Worm (Caenorhabditis elegans) whole organism, mixed stage, embryonic: ENCODE data around the gene ins-12.

Experiments used
- M03D4.4 ChIP-seq: sonication (generic microtip); optimal IDR thresholded peaks from 2 replicates; lab custom pipeline; 2017; ENCODE audit warnings: mild to moderate bottlenecking, missing genetic modification characterization, missing compliant biosample characterization
- bed-3 ChIP-seq: fragments of 200-800 bp; sonication (Bioruptor generic); optimal IDR thresholded peaks from 3 replicates; lab custom pipeline; 2018; ENCODE audit warnings: mild to moderate bottlenecking, missing genetic modification characterization, moderate library complexity, missing compliant biosample characterization
- blmp-1 ChIP-seq: fragments of 150-350 bp; optimal IDR thresholded peaks from 2 replicates; lab custom pipeline; 2014; ENCODE audit warnings: missing biosample characterization, missing genetic modification characterization
- ceh-39 ChIP-seq: fragments of 150-350 bp; optimal IDR thresholded peaks from 2 replicates; lab custom pipeline; 2014; ENCODE audit warnings: missing biosample characterization, missing genetic modification characterization
- ceh-43 ChIP-seq: fragments of 200-800 bp; sonication (Bioruptor generic); optimal IDR thresholded peaks from 2 replicates; lab custom pipeline; 2018; ENCODE audit warnings: mild to moderate bottlenecking, missing genetic modification characterization, moderate library complexity, missing compliant biosample characterization
- ceh-83 ChIP-seq: fragments of 200-800 bp; sonication (Bioruptor generic); optimal IDR thresholded peaks from 2 replicates; lab custom pipeline; 2018; ENCODE audit warnings: mild to moderate bottlenecking, missing genetic modification characterization, missing compliant biosample characterization
- ces-1 ChIP-seq: fragments of 150-350 bp; optimal IDR thresholded peaks from 2 replicates; lab custom pipeline; 2014; ENCODE audit warnings: missing biosample characterization, missing genetic modification reagents, missing genetic modification characterization
- cnd-1 ChIP-seq: fragments of 200-800 bp; sonication (Bioruptor generic); optimal IDR thresholded peaks from 2 replicates; lab custom pipeline; 2018; ENCODE audit warnings: mild to moderate bottlenecking, missing genetic modification characterization, missing compliant biosample characterization
- drap-1 ChIP-seq: fragments of 200-800 bp; sonication (Bioruptor generic); optimal IDR thresholded peaks from 3 replicates; lab custom pipeline; 2018; ENCODE audit warnings: mild to moderate bottlenecking, missing genetic modification characterization, missing compliant biosample characterization
- elt-1 ChIP-seq: sonication (generic microtip); optimal IDR thresholded peaks from 2 replicates; lab custom pipeline; 2017; ENCODE audit warnings: missing genetic modification characterization, mild to moderate bottlenecking, missing compliant biosample characterization, antibody characterized with exemption, moderate library complexity, borderline replicate concordance; ENCODE audit not compliant: insufficient read depth
- elt-3 ChIP-seq: fragments of 150-350 bp; optimal IDR thresholded peaks from 2 replicates; lab custom pipeline; 2014; ENCODE audit warnings: missing biosample characterization, missing genetic modification characterization
- flh-1 ChIP-seq: fragments of 200-800 bp; sonication (Bioruptor generic); optimal IDR thresholded peaks from 2 replicates; lab custom pipeline; 2018; ENCODE audit warnings: mild to moderate bottlenecking, missing genetic modification characterization, moderate library complexity, missing compliant biosample characterization
- ham-2 ChIP-seq: fragments of 200-800 bp; sonication (Bioruptor generic); optimal IDR thresholded peaks from 2 replicates; lab custom pipeline; 2018; ENCODE audit warnings: mild to moderate bottlenecking, missing genetic modification characterization, missing compliant biosample characterization
- hlh-1 ChIP-seq: fragments of 150-350 bp; optimal IDR thresholded peaks from 2 replicates; lab custom pipeline; 2014; ENCODE audit warnings: missing biosample characterization, missing genetic modification reagents, missing genetic modification characterization
- lin-13 ChIP-seq: fragments of 150-350 bp; optimal IDR thresholded peaks from 2 replicates; lab custom pipeline; 2014; ENCODE audit warnings: missing biosample characterization, missing genetic modification characterization
- lin-32 ChIP-seq: fragments of 200-800 bp; sonication (Bioruptor generic); optimal IDR thresholded peaks from 2 replicates; lab custom pipeline; 2018; ENCODE audit warnings: mild to moderate bottlenecking, missing genetic modification characterization, missing compliant biosample characterization
- lsy-2 ChIP-seq: fragments of 150-350 bp; optimal IDR thresholded peaks from 2 replicates; lab custom pipeline; 2014; ENCODE audit warnings: missing biosample characterization, missing genetic modification characterization
- mab-5 ChIP-seq: fragments of 150-350 bp; optimal IDR thresholded peaks from 2 replicates; lab custom pipeline; 2014; ENCODE audit warnings: missing biosample characterization, missing genetic modification characterization
- mep-1 ChIP-seq: fragments of 150-350 bp; optimal IDR thresholded peaks from 2 replicates; lab custom pipeline; 2017; ENCODE audit warnings: missing biosample characterization, missing genetic modification reagents, missing genetic modification characterization, inconsistent platforms
- mls-2 ChIP-seq: sonication (generic microtip); optimal IDR thresholded peaks from 2 replicates; lab custom pipeline; 2016; ENCODE audit warnings: mild to moderate bottlenecking, missing genetic modification characterization, moderate library complexity, missing compliant biosample characterization
- nhr-12 ChIP-seq: fragments of 150-350 bp; optimal IDR thresholded peaks from 2 replicates; lab custom pipeline; 2014; ENCODE audit warnings: missing biosample characterization, missing genetic modification characterization
- nhr-2 ChIP-seq: fragments of 150-350 bp; optimal IDR thresholded peaks from 2 replicates; lab custom pipeline; 2014; ENCODE audit warnings: missing biosample characterization, missing genetic modification characterization
- nhr-237 ChIP-seq: fragments of 150-350 bp; optimal IDR thresholded peaks from 2 replicates; lab custom pipeline; 2014; ENCODE audit warnings: missing biosample characterization, missing genetic modification characterization
- nhr-28 ChIP-seq: fragments of 150-350 bp; optimal IDR thresholded peaks from 2 replicates; lab custom pipeline; 2014; ENCODE audit warnings: missing biosample characterization, missing genetic modification characterization
- nhr-76 ChIP-seq: sonication (generic microtip); optimal IDR thresholded peaks from 2 replicates; lab custom pipeline; 2017; ENCODE audit warnings: missing biosample characterization, missing genetic modification characterization
- pha-4 ChIP-seq: fragments of 150-350 bp; optimal IDR thresholded peaks from 2 replicates; lab custom pipeline; 2018; ENCODE audit warnings: missing biosample characterization, missing genetic modification reagents, missing genetic modification characterization
- sem-2 ChIP-seq: fragments of 200-800 bp; sonication (Bioruptor generic); optimal IDR thresholded peaks from 2 replicates; lab custom pipeline; 2018; ENCODE audit warnings: mild to moderate bottlenecking, missing genetic modification characterization, missing compliant biosample characterization
- snpc-4 ChIP-seq: fragments of 150-350 bp; optimal IDR thresholded peaks from 2 replicates; lab custom pipeline; 2014; ENCODE audit warnings: missing biosample characterization, missing genetic modification characterization
- sptf-1 ChIP-seq: sonication (generic microtip); optimal IDR thresholded peaks from 2 replicates; lab custom pipeline; 2017; ENCODE audit warnings: mild to moderate bottlenecking, missing genetic modification characterization, moderate library complexity, missing compliant biosample characterization
- tbx-8 ChIP-seq: fragments of 200-800 bp; sonication (Bioruptor generic); optimal IDR thresholded peaks from 2 replicates; lab custom pipeline; 2018; ENCODE audit warnings: mild to moderate bottlenecking, missing genetic modification characterization, moderate library complexity, missing compliant biosample characterization
- unc-120 ChIP-seq: sonication (generic microtip); optimal IDR thresholded peaks from 2 replicates; lab custom pipeline; 2017; ENCODE audit warnings: missing genetic modification characterization, missing compliant biosample characterization; ENCODE audit not compliant: poor library complexity, severe bottlenecking
- unc-39 ChIP-seq: fragments of 150-350 bp; optimal IDR thresholded peaks from 2 replicates; lab custom pipeline; 2014; ENCODE audit warnings: missing biosample characterization, missing genetic modification characterization
- unc-62 ChIP-seq: fragments of 150-350 bp; optimal IDR thresholded peaks from 2 replicates; lab custom pipeline; 2014; ENCODE audit warnings: missing biosample characterization, missing genetic modification reagents, missing genetic modification characterization
- zip-8 ChIP-seq: fragments of 150-350 bp; optimal IDR thresholded peaks from 2 replicates; lab custom pipeline; 2014; ENCODE audit warnings: missing biosample characterization, missing genetic modification characterization
- ztf-11 ChIP-seq: fragments of 150-350 bp; optimal IDR thresholded peaks from 2 replicates; lab custom pipeline; 2014; ENCODE audit warnings: missing biosample characterization, missing genetic modification characterization

Gene ins-12

ce11 chrII:5565082-5565623 lies 10.7 kb downstream of the ins-12 start:
- TF ChIP-seq ztf-11 (tag; lab: Kevin White, UChicago) (no peak), tbx-8 (no peak), mep-1 (tag; lab: Kevin White, UChicago) (no peak), nhr-12 (tag; lab: Kevin White, UChicago) (no peak), drap-1 (GFP tag; lab: Kevin White, UChicago) (no peak), zip-8 (tag; lab: Kevin White, UChicago) (no peak), nhr-237 (tag; lab: Kevin White, UChicago) (no peak), nhr-2 (no peak), cnd-1 (no peak), mab-5 (no peak), mls-2 (tag; lab: Kevin White, UChicago) (no peak), ceh-83 (no peak), flh-1 (GFP tag; lab: Kevin White, UChicago) (no peak)

- TF ChIP-seq nhr-2 (no peak), zip-8 (tag; lab: Kevin White, UChicago) (no peak), unc-39 (tag; lab: Kevin White, UChicago) (no peak), ceh-39 (tag; lab: Kevin White, UChicago) (no peak), unc-62 (GFP tag; lab: Kevin White, UChicago) (no peak), nhr-28 (tag; lab: Kevin White, UChicago) (no peak), ztf-11 (tag; lab: Kevin White, UChicago) (no peak), ham-2 (no peak)
These were observed 15.9 kb downstream of the ins-12 start, which contains the start of the genes C17C3.1 and C17C3.15 for ce11 chrII:5570272-5570671. Gene C17C3.1 (plus strand): TSS chrII:5570572. Gene C17C3.15 (plus strand): TSS chrII:5570654.

- TF ChIP-seq nhr-2 (no peak), ztf-11 (tag; lab: Kevin White, UChicago) (no peak), elt-3 (tag; lab: Kevin White, UChicago) (no peak), nhr-76 (tag; lab: Kevin White, UChicago) (no peak), mep-1 (tag; lab: Kevin White, UChicago) (no peak), M03D4.4 (tag; lab: Kevin White, UChicago) (no peak), mab-5 (no peak), hlh-1 (tag; lab: Kevin White, UChicago) (no peak), pha-4 (no peak), lin-32 (no peak), blmp-1 (tag; lab: Kevin White, UChicago) (no peak), sptf-1 (tag; lab: Kevin White, UChicago) (no peak), ham-2 (no peak), nhr-28 (tag; lab: Kevin White, UChicago) (no peak), nhr-12 (tag; lab: Kevin White, UChicago) (no peak), ceh-39 (tag; lab: Kevin White, UChicago) (no peak), mls-2 (tag; lab: Kevin White, UChicago) (no peak)
These were observed 17.8 kb downstream of the ins-12 start for ce11 chrII:5572082-5572746.

- TF ChIP-seq lin-32: no peak
These were observed 20.5 kb downstream of the ins-12 start for ce11 chrII:5574925-5575324.

ce11 chrII:5577060-5577459 lies 22.6 kb downstream of the ins-12 start:
- TF ChIP-seq zip-8 (tag; lab: Kevin White, UChicago) (no peak), pha-4 (no peak), tbx-8 (no peak), flh-1 (GFP tag; lab: Kevin White, UChicago) (peak; percentile 19), cnd-1 (peak; percentile 48), nhr-28 (tag; lab: Kevin White, UChicago) (no peak), sptf-1 (tag; lab: Kevin White, UChicago) (peak; percentile 68), ham-2 (peak; percentile 50), ceh-39 (tag; lab: Kevin White, UChicago) (no peak), ceh-43 (GFP tag; lab: Kevin White, UChicago) (no peak), nhr-76 (tag; lab: Kevin White, UChicago) (no peak), elt-1 (tag; lab: Kevin White, UChicago) (no peak), unc-120 (peak; percentile 24), mls-2 (tag; lab: Kevin White, UChicago) (no peak), unc-39 (tag; lab: Kevin White, UChicago) (no peak), M03D4.4 (tag; lab: Kevin White, UChicago) (peak; percentile 70), sem-2 (peak; percentile 21), ceh-83 (peak; percentile 75), snpc-4 (tag; lab: Kevin White, UChicago) (no peak), bed-3 (GFP tag; lab: Kevin White, UChicago) (no peak), nhr-2 (no peak), ces-1 (GFP tag; lab: Kevin White, UChicago) (no peak), lin-32 (peak; percentile 28), elt-3 (tag; lab: Kevin White, UChicago) (no peak), unc-62 (GFP tag; lab: Kevin White, UChicago) (no peak), nhr-12 (tag; lab: Kevin White, UChicago) (no peak), drap-1 (GFP tag; lab: Kevin White, UChicago) (peak; percentile 58), lin-13 (tag; lab: Kevin White, UChicago) (no peak), blmp-1 (tag; lab: Kevin White, UChicago) (no peak), mab-5 (no peak), ztf-11 (tag; lab: Kevin White, UChicago) (no peak), hlh-1 (tag; lab: Kevin White, UChicago) (no peak), mep-1 (tag; lab: Kevin White, UChicago) (no peak), lsy-2 (tag; lab: Kevin White, UChicago) (no peak), nhr-237 (tag; lab: Kevin White, UChicago) (no peak)
